Worm (Caenorhabditis elegans): ENCODE measurements around the gene Y69E1A.8.

Gene Y69E1A.8

ce11 chrIV:11008996-11009395, 42.6 kb downstream of the Y69E1A.8 start, which contains the start of gene F13H10.6:
F13H10.6 (plus strand) TSS chrIV:11009296.
- TF ChIP-seq ama-1 (optimal IDR thresholded peaks at IDR 0.05) (no peak), fos-1 (tag; optimal IDR thresholded peaks at IDR 0.05) (no peak), ZK337.2 (GFP tag; IDR thresholded peaks at IDR 0.05) (no peak), fkh-10 (GFP tag; optimal IDR thresholded peaks at IDR 0.05) (no peak), mes-2 (tag; optimal IDR thresholded peaks at IDR 0.05; ENCODE audit: poor library complexity, severe bottlenecking) (no peak), T20F7.1 (GFP tag; optimal IDR thresholded peaks at IDR 0.05) (no peak), unc-62 (GFP tag; optimal IDR thresholded peaks at IDR 0.05 in 1 of 2) (peak in 1 of 2 experiments; percentile 64), unc-62 (tag; optimal IDR thresholded peaks at IDR 0.05) (no peak), unc-130 (GFP tag; optimal IDR thresholded peaks at IDR 0.05) (no peak)

ce11 chrIV:11009928-11010327, 43.5 kb downstream of the Y69E1A.8 start:
- no peak for TF ChIP-seq dve-1 (tag; optimal IDR thresholded peaks at IDR 0.05; ENCODE audit: insufficient read depth)
- no peak for TF ChIP-seq mxl-3 (GFP tag; optimal IDR thresholded peaks at IDR 0.05)
- no peak for TF ChIP-seq Y75B8A.6 (GFP tag; IDR thresholded peaks at IDR 0.05)
- TF ChIP-seq F26F4.8 (GFP tag; conservative IDR thresholded peaks at IDR 0.05): no peak
- TF ChIP-seq unc-62 (GFP tag; optimal IDR thresholded peaks at IDR 0.05 in 1 of 2): peak in 1 of 2 experiments; percentile 96
- TF ChIP-seq unc-62 (tag; optimal IDR thresholded peaks at IDR 0.05): no peak
- 0 out of 2 replicates have a peak, but pooled peaks have one; percentile 7 for TF ChIP-seq T26A8.4 (GFP tag; IDR thresholded peaks at IDR 0.05)
- TF ChIP-seq D1046.2 (GFP tag; IDR thresholded peaks at IDR 0.05): no peak

ce11 chrIV:11011920-11012319, 45.5 kb downstream of the Y69E1A.8 start, which contains the start of gene ndx-9:
ndx-9 (minus strand) TSS chrIV:11012020.
- TF ChIP-seq hlh-11 (tag; optimal IDR thresholded peaks at IDR 0.05): no peak
- no peak for TF ChIP-seq Y48G9A.11 (GFP tag; IDR thresholded peaks at IDR 0.05)
- peak; percentile 32; the same call in 1 of the 2 replicates for TF ChIP-seq lin-38 (GFP tag; IDR thresholded peaks at IDR 0.05)
- no peak for TF ChIP-seq saeg-2 (GFP tag; IDR thresholded peaks at IDR 0.05)

- TF ChIP-seq nhr-48 (tag; optimal IDR thresholded peaks at IDR 0.05) (no peak), cey-2 (tag; optimal IDR thresholded peaks at IDR 0.05; ENCODE audit: borderline replicate concordance, insufficient read depth) (no peak), nhr-42 (GFP tag; IDR thresholded peaks at IDR 0.05) (no peak), dve-1 (tag; optimal IDR thresholded peaks at IDR 0.05; ENCODE audit: insufficient read depth) (peak; percentile 68), attf-4 (tag; optimal IDR thresholded peaks at IDR 0.05) (no peak), mep-1 (tag; optimal IDR thresholded peaks at IDR 0.05) (peak; percentile 38), ZK337.2 (GFP tag; IDR thresholded peaks at IDR 0.05) (no peak), ceh-32 (tag; optimal IDR thresholded peaks at IDR 0.05; ENCODE audit: poor library complexity) (no peak), duxl-1 (tag; optimal IDR thresholded peaks at IDR 0.05; ENCODE audit: poor library complexity) (peak; percentile 20), ceh-44 (GFP tag; IDR thresholded peaks at IDR 0.05) (no peak), daf-19 (GFP tag; conservative IDR thresholded peaks at IDR 0.05) (no peak), madf-9 (GFP tag; conservative IDR thresholded peaks at IDR 0.05) (no peak), spr-3 (GFP tag; optimal IDR thresholded peaks at IDR 0.05) (no peak), egl-27 (tag; optimal IDR thresholded peaks at IDR 0.05) (no peak), nhr-77 (tag; optimal IDR thresholded peaks at IDR 0.05) (peak; percentile 59), F26F4.8 (GFP tag; conservative IDR thresholded peaks at IDR 0.05) (no peak), lin-29 (GFP tag; IDR thresholded peaks at IDR 0.05) (no peak), dmd-6 (GFP tag; IDR thresholded peaks at IDR 0.05) (peak; percentile 75), zfp-2 (tag; optimal IDR thresholded peaks at IDR 0.05) (no peak), hlh-11 (tag; optimal IDR thresholded peaks at IDR 0.05) (peak; percentile 72), F37D6.2 (tag; optimal IDR thresholded peaks at IDR 0.05) (no peak), nhr-76 (tag; optimal IDR thresholded peaks at IDR 0.05) (no peak), T26A8.4 (GFP tag; IDR thresholded peaks at IDR 0.05) (no peak), nhr-28 (tag; optimal IDR thresholded peaks at IDR 0.05) (peak; percentile 61), ctbp-1 (GFP tag; IDR thresholded peaks at IDR 0.05) (no peak), ama-1 (optimal IDR thresholded peaks at IDR 0.05) (no peak), sdz-12 (GFP tag; optimal IDR thresholded peaks at IDR 0.05) (no peak), tra-1 (GFP tag; IDR thresholded peaks at IDR 0.05) (0 out of 2 replicates have a peak, but pooled peaks have one; percentile 16), aha-1 (tag) (peak; percentile 77), dpl-1 (GFP tag; optimal IDR thresholded peaks at IDR 0.05) (peak; percentile 6), ceh-82 (tag; optimal IDR thresholded peaks at IDR 0.05) (no peak), fkh-10 (GFP tag; optimal IDR thresholded peaks at IDR 0.05) (no peak), lin-38 (GFP tag; IDR thresholded peaks at IDR 0.05) (0 out of 2 replicates have a peak, but pooled peaks have one; percentile 13)
Measured at ce11 chrIV:11015881-11016280, 49.5 kb downstream of the Y69E1A.8 start, which contains the start of gene F13H10.3. F13H10.3 (minus strand) TSS chrIV:11015953.
